Fruit fly (Drosophila melanogaster): ENCODE measurements around the gene CG3942.

dm6 chr3R:12288580-12289299 is 34.8 kb downstream of the CG3942 start:
- TF ChIP-seq dysf (GFP tag; IDR thresholded peaks at IDR 0.05) (no peak), az2 (GFP tag; optimal IDR thresholded peaks at IDR 0.05) (no peak), Abd-B (GFP tag; optimal IDR thresholded peaks at IDR 0.05) (no peak), bbx (GFP tag; IDR thresholded peaks at IDR 0.05; ENCODE audit: partially characterized antibody) (no peak), usp (GFP tag; optimal IDR thresholded peaks at IDR 0.05) (no peak), lbe (GFP tag; optimal IDR thresholded peaks at IDR 0.05) (no peak), CG13287 (GFP tag; IDR thresholded peaks at IDR 0.05; ENCODE audit: partially characterized antibody) (no peak), p53 (GFP tag; optimal IDR thresholded peaks at IDR 0.05) (no peak), da (GFP tag; optimal IDR thresholded peaks at IDR 0.05) (no peak), CG10147 (GFP tag; optimal IDR thresholded peaks at IDR 0.05) (no peak), CG12236 (GFP tag; optimal IDR thresholded peaks at IDR 0.05) (no peak)

Data from whole organism, embryonic.